Worm (Caenorhabditis elegans): Measurements from ENCODE around the gene srd-51.
A peak's percentile ranks its signal among the peaks of the same experiment; 100 is the strongest.

The srd-51 gene

ce11 chrX:13505201-13505600 is 20.5 kb upstream of the srd-51 start:
- TF ChIP-seq hlh-30 (tag; optimal IDR thresholded peaks at IDR 0.05; ENCODE audit: insufficient read depth) (no peak), hif-1 (tag; optimal IDR thresholded peaks at IDR 0.05) (no peak), hmg-1.1 (GFP tag; IDR thresholded peaks at IDR 0.05) (no peak), tag-97 (GFP tag; IDR thresholded peaks at IDR 0.05) (no peak), fkh-10 (GFP tag; optimal IDR thresholded peaks at IDR 0.05) (peak; percentile 25), ceh-32 (tag; optimal IDR thresholded peaks at IDR 0.05; ENCODE audit: poor library complexity) (no peak), skn-1 (tag; optimal IDR thresholded peaks at IDR 0.05) (no peak), ama-1 (optimal IDR thresholded peaks at IDR 0.05) (no peak), hlh-11 (tag; optimal IDR thresholded peaks at IDR 0.05) (no peak), unc-62 (GFP tag; optimal IDR thresholded peaks at IDR 0.05 in 1 of 2) (peak in 1 of 2 experiments; percentile 52), unc-62 (tag; optimal IDR thresholded peaks at IDR 0.05) (no peak), dmd-9 (GFP tag; IDR thresholded peaks at IDR 0.05) (no peak), zip-11 (GFP tag; IDR thresholded peaks at IDR 0.05) (no peak), Y75B8A.6 (GFP tag; IDR thresholded peaks at IDR 0.05) (no peak)

ce11 chrX:13503839-13504238 is 19.1 kb upstream of the srd-51 start:
- no peak for TF ChIP-seq zip-2 (tag; optimal IDR thresholded peaks at IDR 0.05)
- TF ChIP-seq zfp-2 (tag; optimal IDR thresholded peaks at IDR 0.05), result no peak
- TF ChIP-seq D1046.2 (GFP tag; IDR thresholded peaks at IDR 0.05), result no peak
- no peak for TF ChIP-seq unc-39 (tag; optimal IDR thresholded peaks at IDR 0.05)
- no peak for TF ChIP-seq php-3 (GFP tag; IDR thresholded peaks at IDR 0.05)

ce11 chrX:13502282-13502681 is 17.6 kb upstream of the srd-51 start:
- no peak for TF ChIP-seq set-16 (GFP tag; IDR thresholded peaks at IDR 0.05)
- TF ChIP-seq hmg-1.1 (GFP tag; IDR thresholded peaks at IDR 0.05), result peak; percentile 73
- no peak for TF ChIP-seq nhr-76 (tag; optimal IDR thresholded peaks at IDR 0.05)
- TF ChIP-seq Y75B8A.6 (GFP tag; IDR thresholded peaks at IDR 0.05), result no peak
- TF ChIP-seq Y48G9A.11 (GFP tag; IDR thresholded peaks at IDR 0.05), result no peak
- no peak for TF ChIP-seq daf-8 (GFP tag; IDR thresholded peaks at IDR 0.05)
- no peak for TF ChIP-seq ceh-32 (tag; optimal IDR thresholded peaks at IDR 0.05; ENCODE audit: poor library complexity)
- TF ChIP-seq lsy-2 (tag; optimal IDR thresholded peaks at IDR 0.05), result peak in 1 of 2 experiments; percentile 7
- TF ChIP-seq mdt-29 (GFP tag; IDR thresholded peaks at IDR 0.05), result no peak
- no peak for TF ChIP-seq mdl-1 (tag; optimal IDR thresholded peaks at IDR 0.05)
- TF ChIP-seq D1046.2 (GFP tag; IDR thresholded peaks at IDR 0.05), result no peak
- no peak for TF ChIP-seq aly-2 (tag; optimal IDR thresholded peaks at IDR 0.05)
- no peak for TF ChIP-seq dpl-1 (GFP tag; optimal IDR thresholded peaks at IDR 0.05)
- peak; percentile 72 for TF ChIP-seq rbr-2 (tag; optimal IDR thresholded peaks at IDR 0.05)
- no peak for TF ChIP-seq ctbp-1 (GFP tag; IDR thresholded peaks at IDR 0.05)
- TF ChIP-seq fkh-10 (GFP tag; optimal IDR thresholded peaks at IDR 0.05), result peak; percentile 18
- TF ChIP-seq mxl-2 (GFP tag; conservative IDR thresholded peaks at IDR 0.05), result no peak
- no peak for TF ChIP-seq lin-15B (tag; optimal IDR thresholded peaks at IDR 0.05)
- TF ChIP-seq F37D6.2 (tag; optimal IDR thresholded peaks at IDR 0.05), result peak; percentile 39
- TF ChIP-seq ceh-28 (tag; optimal IDR thresholded peaks at IDR 0.05), result no peak
- peak; percentile 35 for TF ChIP-seq mep-1 (tag; optimal IDR thresholded peaks at IDR 0.05)
- peak; percentile 12 for TF ChIP-seq hlh-30 (tag; optimal IDR thresholded peaks at IDR 0.05; ENCODE audit: insufficient read depth)
- TF ChIP-seq hif-1 (tag; optimal IDR thresholded peaks at IDR 0.05), result peak in 1 of 2 experiments; percentile 29
- TF ChIP-seq zip-2 (tag; optimal IDR thresholded peaks at IDR 0.05), result no peak
- no peak for TF ChIP-seq zag-1 (tag; optimal IDR thresholded peaks at IDR 0.05)
- no peak for TF ChIP-seq zip-11 (GFP tag; IDR thresholded peaks at IDR 0.05)

ce11 chrX:13500568-13500967 is 15.9 kb upstream of the srd-51 start, which contains the start of gene sad-1:
Gene sad-1, minus strand, starts transcription at chrX:13500668.
- TF ChIP-seq F44E2.7 (GFP tag; IDR thresholded peaks at IDR 0.05) (no peak), hmg-1.1 (GFP tag; IDR thresholded peaks at IDR 0.05) (peak; percentile 43; the same call in 1 of the 2 replicates), F37D6.2 (tag; optimal IDR thresholded peaks at IDR 0.05) (no peak), tag-97 (GFP tag; IDR thresholded peaks at IDR 0.05) (no peak), T26A8.4 (GFP tag; IDR thresholded peaks at IDR 0.05) (no peak), Y5F2A.4 (GFP tag; optimal IDR thresholded peaks at IDR 0.05) (no peak), mes-2 (tag; optimal IDR thresholded peaks at IDR 0.05; ENCODE audit: poor library complexity, severe bottlenecking) (no peak), F10B5.3 (tag; optimal IDR thresholded peaks at IDR 0.05) (no peak), fkh-10 (GFP tag; optimal IDR thresholded peaks at IDR 0.05) (no peak), dmd-9 (GFP tag; IDR thresholded peaks at IDR 0.05) (0 out of 2 replicates have a peak, but pooled peaks have one; percentile 40), aha-1 (tag) (peak; percentile 53), hlh-30 (tag; optimal IDR thresholded peaks at IDR 0.05; ENCODE audit: insufficient read depth) (no peak), spr-3 (GFP tag; optimal IDR thresholded peaks at IDR 0.05) (no peak)

Data from whole organism, L4 larva.